Worm (Caenorhabditis elegans) whole organism, young adult: ENCODE data around the gene T07A9.12.

ENCODE experiments used
- B0035.1 ChIP-seq: sonication (generic microtip); optimal IDR thresholded peaks from 2 replicates; lab custom pipeline; 2016; ENCODE audit warnings: missing genetic modification characterization, mild to moderate bottlenecking, missing compliant biosample characterization, missing genotype, missing genetic modification reagents
- B0336.3 ChIP-seq: fragments of 200-800 bp; sonication (Bioruptor generic); IDR thresholded peaks from 2 replicates; pipeline ENCODE4 v1.3.6; 2022; ENCODE audit warnings: missing genetic modification characterization, missing compliant biosample characterization
- C17E4.6 ChIP-seq: fragments of 200-800 bp; sonication (Bioruptor generic); IDR thresholded peaks from 2 replicates; pipeline ENCODE4 v1.3.6; 2022; ENCODE audit warnings: missing genetic modification reagents, missing genetic modification characterization, missing compliant biosample characterization
- D2030.7 ChIP-seq: fragments of 200-800 bp; sonication (Bioruptor generic); IDR thresholded peaks from 2 replicates; pipeline ENCODE4 v1.3.6; 2022; ENCODE audit warnings: missing genetic modification reagents, missing genetic modification characterization, missing compliant biosample characterization
- F23B12.7 ChIP-seq: sonication (generic microtip); optimal IDR thresholded peaks from 2 replicates; lab custom pipeline; 2017; ENCODE audit warnings: missing genetic modification characterization, mild to moderate bottlenecking, missing compliant biosample characterization, antibody characterized with exemption, moderate library complexity; ENCODE audit not compliant: insufficient read depth
- F33H1.4 ChIP-seq: fragments of 200-800 bp; sonication (Bioruptor generic); IDR thresholded peaks from 2 replicates; pipeline ENCODE4 v1.3.6; 2022; ENCODE audit warnings: missing genetic modification reagents, missing genetic modification characterization, missing compliant biosample characterization
- F57A8.1 ChIP-seq: fragments of 200-800 bp; sonication (Bioruptor generic); optimal IDR thresholded peaks from 2 replicates; lab custom pipeline; 2018; ENCODE audit warnings: mild to moderate bottlenecking, missing genetic modification characterization, moderate library complexity, missing compliant biosample characterization
- K11D2.4 ChIP-seq: fragments of 200-800 bp; sonication (Bioruptor generic); IDR thresholded peaks from 2 replicates; pipeline ENCODE4 v1.3.6; 2022; ENCODE audit warnings: missing genetic modification reagents, missing genetic modification characterization, missing compliant biosample characterization
- Y53F4B.3 ChIP-seq: fragments of 200-800 bp; sonication (Bioruptor generic); IDR thresholded peaks from 2 replicates; pipeline ENCODE4 v1.3.6; 2022; ENCODE audit warnings: missing genetic modification reagents, missing genetic modification characterization, missing compliant biosample characterization
- ZK185.1 ChIP-seq: sonication (generic microtip); optimal IDR thresholded peaks from 2 replicates; lab custom pipeline; 2016; ENCODE audit warnings: mild to moderate bottlenecking, missing genetic modification characterization, missing compliant biosample characterization; ENCODE audit not compliant: poor library complexity, severe bottlenecking
- aptf-3 ChIP-seq: fragments of 200-800 bp; sonication (Bioruptor generic); IDR thresholded peaks from 2 replicates; pipeline ENCODE4 v1.3.6; 2022; ENCODE audit warnings: missing genetic modification characterization, missing compliant biosample characterization
- ccch-3 ChIP-seq: fragments of 200-800 bp; sonication (Bioruptor generic); optimal IDR thresholded peaks from 2 replicates; lab custom pipeline; 2018; ENCODE audit warnings: mild to moderate bottlenecking, missing genetic modification characterization, missing compliant biosample characterization
- cebp-1 ChIP-seq, 2 experiments: fragments of 200-800 bp in 1 of 2; sonication (Bioruptor generic) in 1 of 2; sonication (generic microtip) in 1 of 2; IDR thresholded peaks in 1 of 2; optimal IDR thresholded peaks in 1 of 2; 2 replicates each; pipeline versions ENCODE4 v1.3.6 to Lab custom; 2017 to 2022; ENCODE audit warnings: missing compliant biosample characterization in 2 of 2, missing genetic modification characterization in 2 of 2, mild to moderate bottlenecking in 1 of 2, missing genetic modification reagents in 1 of 2, moderate library complexity in 1 of 2
- ceh-27 ChIP-seq: fragments of 200-800 bp; sonication (Bioruptor generic); optimal IDR thresholded peaks from 2 replicates; lab custom pipeline; 2018; ENCODE audit warnings: mild to moderate bottlenecking, missing genetic modification characterization, moderate library complexity, missing compliant biosample characterization
- chd-7 ChIP-seq: sonication (generic microtip); optimal IDR thresholded peaks from 2 replicates; lab custom pipeline; 2016; ENCODE audit warnings: mild to moderate bottlenecking, missing genetic modification characterization, moderate library complexity, missing compliant biosample characterization
- dpff-1 ChIP-seq: sonication (generic microtip); optimal IDR thresholded peaks from 2 replicates; lab custom pipeline; 2017; ENCODE audit warnings: mild to moderate bottlenecking, missing genetic modification characterization, missing compliant biosample characterization
- ekl-4 ChIP-seq: fragments of 200-800 bp; sonication (Bioruptor generic); IDR thresholded peaks from 2 replicates; pipeline ENCODE4 v1.3.6; 2022; ENCODE audit warnings: missing genetic modification reagents, missing genetic modification characterization, missing compliant biosample characterization
- gei-17 ChIP-seq: fragments of 200-800 bp; sonication (Bioruptor generic); optimal IDR thresholded peaks from 2 replicates; lab custom pipeline; 2018; ENCODE audit warnings: mild to moderate bottlenecking, missing genetic modification characterization, missing compliant biosample characterization
- hmg-1.2 ChIP-seq: fragments of 200-800 bp; sonication (Bioruptor generic); IDR thresholded peaks from 2 replicates; pipeline ENCODE4 v1.3.6; 2022; ENCODE audit warnings: missing genetic modification reagents, missing genetic modification characterization, missing compliant biosample characterization
- hrde-1 ChIP-seq: sonication (generic microtip); optimal IDR thresholded peaks from 2 replicates; lab custom pipeline; 2016; ENCODE audit warnings: missing genetic modification characterization, mild to moderate bottlenecking, missing compliant biosample characterization, moderate library complexity, missing genotype, missing genetic modification reagents, borderline replicate concordance
- hsf-1 ChIP-seq: fragments of 200-800 bp; sonication (Bioruptor generic); IDR thresholded peaks from 2 replicates; pipeline ENCODE4 v1.3.6; 2022; ENCODE audit warnings: missing genetic modification reagents, missing genetic modification characterization, missing compliant biosample characterization
- lag-1 ChIP-seq: fragments of 200-800 bp; sonication (Bioruptor generic); IDR thresholded peaks from 2 replicates; pipeline ENCODE4 v1.3.6; 2022; ENCODE audit warnings: missing genetic modification reagents, missing genetic modification characterization, missing compliant biosample characterization
- lin-35 ChIP-seq, 3 experiments: fragments of 150-350 bp in 2 of 3; sonication (generic microtip) in 1 of 3; optimal IDR thresholded peaks; 2 replicates each; lab custom pipeline; 2014 to 2018; ENCODE audit warnings: missing biosample characterization in 3 of 3, missing genetic modification characterization in 3 of 3, missing genetic modification reagents in 3 of 3
- lin-40 ChIP-seq: sonication (generic microtip); optimal IDR thresholded peaks from 2 replicates; lab custom pipeline; 2016; ENCODE audit warnings: missing genetic modification characterization, mild to moderate bottlenecking, missing compliant biosample characterization, missing genotype, missing genetic modification reagents
- lin-54 ChIP-seq: fragments of 200-800 bp; sonication (Bioruptor generic); optimal IDR thresholded peaks from 2 replicates; lab custom pipeline; 2018; ENCODE audit warnings: mild to moderate bottlenecking, missing genetic modification characterization, missing compliant biosample characterization
- lsl-1 ChIP-seq: fragments of 200-800 bp; sonication (Bioruptor generic); optimal IDR thresholded peaks from 2 replicates; lab custom pipeline; 2018; ENCODE audit warnings: mild to moderate bottlenecking, missing genetic modification characterization, moderate library complexity, missing compliant biosample characterization
- madf-10 ChIP-seq: sonication (generic microtip); optimal IDR thresholded peaks from 2 replicates; lab custom pipeline; 2016; ENCODE audit warnings: mild to moderate bottlenecking, missing genetic modification characterization, missing compliant biosample characterization
- madf-6 ChIP-seq: fragments of 200-800 bp; sonication (Bioruptor generic); IDR thresholded peaks from 2 replicates; pipeline ENCODE4 v1.3.6; 2022; ENCODE audit warnings: missing genetic modification reagents, missing genetic modification characterization, missing compliant biosample characterization
- mcd-1 ChIP-seq: fragments of 200-800 bp; sonication (Bioruptor generic); IDR thresholded peaks from 2 replicates; pipeline ENCODE4 v1.3.6; 2022; ENCODE audit warnings: missing genetic modification reagents, missing genetic modification characterization, missing compliant biosample characterization
- mel-28 ChIP-seq: sonication (generic microtip); optimal IDR thresholded peaks from 2 replicates; lab custom pipeline; 2016; ENCODE audit warnings: borderline replicate concordance, mild to moderate bottlenecking, missing genetic modification characterization, missing compliant biosample characterization
- nfyb-1 ChIP-seq: fragments of 200-800 bp; sonication (Bioruptor generic); IDR thresholded peaks from 2 replicates; pipeline ENCODE4 v1.3.6; 2022; ENCODE audit warnings: missing genetic modification reagents, missing genetic modification characterization, missing compliant biosample characterization
- repo-1 ChIP-seq: sonication (generic microtip); optimal IDR thresholded peaks from 2 replicates; lab custom pipeline; 2017; ENCODE audit warnings: mild to moderate bottlenecking, missing genetic modification characterization, missing compliant biosample characterization
- snpc-1.1 ChIP-seq: sonication (generic microtip); optimal IDR thresholded peaks from 2 replicates; lab custom pipeline; 2017; ENCODE audit warnings: missing genetic modification characterization, mild to moderate bottlenecking, missing compliant biosample characterization, antibody characterized with exemption, moderate library complexity, missing genotype, missing genetic modification reagents; ENCODE audit not compliant: insufficient read depth
- snpc-1.3 ChIP-seq: sonication (generic microtip); optimal IDR thresholded peaks from 2 replicates; lab custom pipeline; 2017; ENCODE audit warnings: missing genetic modification characterization, mild to moderate bottlenecking, missing compliant biosample characterization, antibody characterized with exemption, moderate library complexity, missing genotype, missing genetic modification reagents; ENCODE audit not compliant: insufficient read depth
- snpc-3.4 ChIP-seq: sonication (generic microtip); optimal IDR thresholded peaks from 2 replicates; lab custom pipeline; 2017; ENCODE audit warnings: missing genetic modification characterization, mild to moderate bottlenecking, missing compliant biosample characterization, antibody characterized with exemption, moderate library complexity, missing genotype, missing genetic modification reagents
- somi-1 ChIP-seq: fragments of 200-800 bp; sonication (Bioruptor generic); optimal IDR thresholded peaks from 2 replicates; lab custom pipeline; 2018; ENCODE audit warnings: mild to moderate bottlenecking, missing genetic modification characterization, missing compliant biosample characterization
- tbx-9 ChIP-seq: sonication (generic microtip); optimal IDR thresholded peaks from 2 replicates; lab custom pipeline; 2016; ENCODE audit warnings: borderline replicate concordance, missing genetic modification characterization, inconsistent platforms, missing compliant biosample characterization
- xnd-1 ChIP-seq: sonication (generic microtip); optimal IDR thresholded peaks from 2 replicates; lab custom pipeline; 2016; ENCODE audit warnings: missing genotype, missing genetic modification reagents, missing genetic modification characterization, missing compliant biosample characterization
- zfh-2 ChIP-seq: fragments of 200-800 bp; sonication (Bioruptor generic); conservative IDR thresholded peaks from 2 replicates; pipeline ENCODE4 v1.3.6; 2022; ENCODE audit warnings: missing genetic modification reagents, missing genetic modification characterization, missing compliant biosample characterization

Gene T07A9.12

ce11 chrIV:393409-393930 lies 17.2 kb upstream of the T07A9.12 start, which contains the start of the genes T07A9.15 and nog-1 (continued):
- TF ChIP-seq lin-40 (tag; lab: Kevin White, UChicago) (peak; percentile 45), lsl-1 (peak; percentile 84), zfh-2 (GFP tag; lab: Robert Waterston, UW) (no peak), lag-1 (GFP tag; lab: Robert Waterston, UW) (no peak), somi-1 (GFP tag; lab: Kevin White, UChicago) (no peak), F33H1.4 (GFP tag; lab: Robert Waterston, UW) (peak; percentile 53), madf-6 (GFP tag; lab: Robert Waterston, UW) (0 out of 2 replicates have a peak, but pooled peaks have one; percentile 33), F23B12.7 (tag; lab: Kevin White, UChicago) (peak; percentile 46), lin-54 (peak; percentile 49), Y53F4B.3 (GFP tag; lab: Robert Waterston, UW) (no peak), xnd-1 (tag; lab: Kevin White, UChicago) (no peak), madf-10 (tag; lab: Kevin White, UChicago) (no peak), chd-7 (no peak), mel-28 (tag; lab: Kevin White, UChicago) (no peak), D2030.7 (peak; percentile 43), cebp-1 (GFP tag; IDR thresholded peaks at IDR 0.05; lab: Robert Waterston, UW) (no peak), cebp-1 (tag; optimal IDR thresholded peaks at IDR 0.05; lab: Kevin White, UChicago) (peak; percentile 43), tbx-9 (tag; lab: Kevin White, UChicago) (no peak), snpc-3.4 (tag; lab: Kevin White, UChicago) (peak; percentile 66), lin-35 (GFP tag; optimal IDR thresholded peaks at IDR 0.05; lab: Kevin White, UChicago) (peak in 1 of 3 experiments; percentile 6), hsf-1 (GFP tag; lab: Robert Waterston, UW) (no peak), ceh-27 (GFP tag; lab: Kevin White, UChicago) (peak; percentile 53), F57A8.1 (GFP tag; lab: Kevin White, UChicago) (no peak), gei-17 (GFP tag; lab: Kevin White, UChicago) (no peak), hmg-1.2 (no peak; the same call in 1 of the 2 replicates)

- TF ChIP-seq C17E4.6 (no peak), lin-35 (GFP tag; optimal IDR thresholded peaks at IDR 0.05; lab: Kevin White, UChicago) (peak in 1 of 3 experiments; percentile 32), lin-54 (peak; percentile 16), B0035.1 (tag; lab: Kevin White, UChicago) (peak; percentile 30), mcd-1 (GFP tag; lab: Robert Waterston, UW) (no peak; the same call in 1 of the 2 replicates), repo-1 (tag; lab: Kevin White, UChicago) (peak; percentile 26), ekl-4 (peak; percentile 61; the same call in 1 of the 2 replicates), tbx-9 (tag; lab: Kevin White, UChicago) (peak; percentile 3), ccch-3 (GFP tag; lab: Kevin White, UChicago) (no peak), lsl-1 (no peak), aptf-3 (no peak), B0336.3 (GFP tag; lab: Robert Waterston, UW) (peak; percentile 32), snpc-1.1 (tag; lab: Kevin White, UChicago) (peak; percentile 51), hrde-1 (tag; lab: Kevin White, UChicago) (peak; percentile 66), snpc-3.4 (tag; lab: Kevin White, UChicago) (peak; percentile 57), dpff-1 (tag; lab: Kevin White, UChicago) (peak; percentile 31), ZK185.1 (tag; lab: Kevin White, UChicago) (no peak), K11D2.4 (GFP tag; lab: Robert Waterston, UW) (no peak), cebp-1 (GFP tag; IDR thresholded peaks at IDR 0.05; lab: Robert Waterston, UW) (no peak), cebp-1 (tag; optimal IDR thresholded peaks at IDR 0.05; lab: Kevin White, UChicago) (peak; percentile 26), snpc-1.3 (tag; lab: Kevin White, UChicago) (peak; percentile 52), madf-6 (GFP tag; lab: Robert Waterston, UW) (peak; percentile 17; the same call in 1 of the 2 replicates), nfyb-1 (0 out of 2 replicates have a peak, but pooled peaks have one; percentile 43)
These were observed 14.3 kb upstream of the T07A9.12 start, which contains the start of gene rrp-8 for ce11 chrIV:396373-396772. Gene rrp-8 (plus strand): TSS chrIV:396545.
